Fruit fly (Drosophila melanogaster) whole organism, wandering third instar larva: ENCODE results near the gene CG34429.
A peak's percentile ranks its signal among the peaks of the same experiment; 100 is the strongest.

Source experiments
- Hr78 ChIP-seq: fragments of >200 bp; optimal IDR thresholded peaks from 2 replicates; lab custom pipeline; 2017; ENCODE audit warnings: missing biosample characterization, missing genetic modification characterization
- OdsH ChIP-seq: fragments of 200-800 bp; sonication (Bioruptor generic); optimal IDR thresholded peaks from 2 replicates; lab custom pipeline; 2016; ENCODE audit warnings: missing biosample characterization, mild to moderate bottlenecking, missing genetic modification characterization
- dl ChIP-seq, 2 experiments: fragments of 175-275, 200-275 bp in 1 of 2; fragments of 200-275 bp in 1 of 2; sonication (Bioruptor generic); optimal IDR thresholded peaks; lab custom pipeline; 2018; ENCODE audit warnings: mild to moderate bottlenecking in 2 of 2, missing biosample characterization in 2 of 2, missing genetic modification characterization in 2 of 2, moderate library complexity in 2 of 2; ENCODE audit not compliant: partially characterized antibody in 2 of 2, insufficient read depth in 1 of 2
- h ChIP-seq: fragments of 200-800 bp; sonication (Bioruptor generic); optimal IDR thresholded peaks from 3 replicates; lab custom pipeline; 2016; ENCODE audit warnings: missing biosample characterization, mild to moderate bottlenecking, missing genetic modification characterization
- psq ChIP-seq: fragments of 200-800 bp; sonication (Bioruptor generic); optimal IDR thresholded peaks from 3 replicates; lab custom pipeline; 2017; ENCODE audit warnings: missing biosample characterization, mild to moderate bottlenecking, missing genetic modification characterization, moderate library complexity

dm6 chr3L:13036706-13037457 is 26.0 kb upstream of the CG34429 start, which contains the start of gene Srrm1:
- TF ChIP-seq dl (GFP tag; optimal IDR thresholded peaks at IDR 0.05; lab: Kevin White, UChicago; ENCODE audit: insufficient read depth in 1 of 2, partially characterized antibody in 2 of 2) (no peak), psq (GFP tag; lab: Kevin White, UChicago) (no peak), h (GFP tag; lab: Kevin White, UChicago) (peak; percentile 33), OdsH (GFP tag; lab: Kevin White, UChicago) (no peak), Hr78 (GFP tag; lab: Kevin White, UChicago) (no peak)
